Fruit fly (Drosophila melanogaster) whole organism, prepupa: ENCODE results near the gene CG10041.

Source experiments
- CG10669 ChIP-seq: fragments of 200-800 bp; sonication (Bioruptor generic); optimal IDR thresholded peaks from 3 replicates; lab custom pipeline; 2018; ENCODE audit warnings: missing biosample characterization, mild to moderate bottlenecking, missing genetic modification characterization, moderate library complexity
- CG4318 ChIP-seq: fragments of 200-800 bp; sonication (Bioruptor generic); optimal IDR thresholded peaks from 3 replicates; lab custom pipeline; 2017; ENCODE audit warnings: missing biosample characterization, mild to moderate bottlenecking, missing genetic modification characterization
- CG6854 ChIP-seq: fragments of 200-800 bp; sonication (Bioruptor generic); optimal IDR thresholded peaks from 2 replicates; lab custom pipeline; 2017; ENCODE audit warnings: missing biosample characterization, mild to moderate bottlenecking, missing genetic modification characterization
- Eip78C ChIP-seq: fragments of 200-800 bp; sonication (Bioruptor generic); peaks from one replicate; lab custom pipeline; 2016; ENCODE audit warnings: missing biosample characterization, missing genetic modification characterization
- Hr4 ChIP-seq: fragments of 200-800 bp; sonication (Bioruptor generic); optimal IDR thresholded peaks from 3 replicates; lab custom pipeline; 2016; ENCODE audit warnings: missing biosample characterization, missing genetic modification characterization
- OdsH ChIP-seq: fragments of 200-800 bp; sonication (Bioruptor generic); optimal IDR thresholded peaks from 3 replicates; lab custom pipeline; 2016; ENCODE audit warnings: missing biosample characterization, missing genetic modification characterization
- net ChIP-seq: fragments of 200-800 bp; sonication (Bioruptor generic); optimal IDR thresholded peaks from 3 replicates; lab custom pipeline; 2016; ENCODE audit warnings: missing biosample characterization, missing genetic modification characterization

dm6 chr3R:12326855-12327254 lies 25.0 kb downstream of the CG10041 start:
- no peak for TF ChIP-seq OdsH (GFP tag; lab: Kevin White, UChicago)
- TF ChIP-seq CG6854: no peak
- no peak for TF ChIP-seq CG10669 (GFP tag; lab: Kevin White, UChicago)
- no peak for TF ChIP-seq Hr4
- no peak for TF ChIP-seq Eip78C (GFP tag; lab: Kevin White, UChicago)
- TF ChIP-seq CG4318 (GFP tag; lab: Kevin White, UChicago): no peak
- no peak for TF ChIP-seq net (GFP tag; lab: Kevin White, UChicago)
